Fruit fly (Drosophila melanogaster): ENCODE measurements around the gene CG5376.

The CG5376 gene

dm6 chr3R:22438301-22438700 is 50.5 kb downstream of the CG5376 start:
- TF ChIP-seq CG10669 (GFP tag; optimal IDR thresholded peaks at IDR 0.05) = no peak
- TF ChIP-seq cyc (GFP tag; optimal IDR thresholded peaks at IDR 0.05) = no peak
- TF ChIP-seq spab (GFP tag; optimal IDR thresholded peaks at IDR 0.05) = no peak
- no peak for TF ChIP-seq CG8119 (GFP tag; IDR thresholded peaks at IDR 0.05)
- TF ChIP-seq CG11762 (GFP tag; optimal IDR thresholded peaks at IDR 0.05; ENCODE audit: insufficient read depth) = no peak
- no peak for TF ChIP-seq salr (GFP tag; optimal IDR thresholded peaks at IDR 0.05)
- no peak for TF ChIP-seq Hr4 (GFP tag; optimal IDR thresholded peaks at IDR 0.05)
- no peak for TF ChIP-seq CG16779 (tag; optimal IDR thresholded peaks at IDR 0.05)
- TF ChIP-seq CG15336 (GFP tag; IDR thresholded peaks at IDR 0.05) = no peak
- TF ChIP-seq CG11902 (GFP tag; optimal IDR thresholded peaks at IDR 0.05) = no peak
- TF ChIP-seq Eip78C (GFP tag) = no peak
